Worm (Caenorhabditis elegans) whole organism, L1 larva: ENCODE data around the gene glb-30.

ENCODE experiments used
- C04F5.9 ChIP-seq: sonication (generic microtip); optimal IDR thresholded peaks from 2 replicates; lab custom pipeline; 2016; ENCODE audit warnings: missing genetic modification characterization, missing compliant biosample characterization
- C16A3.4 ChIP-seq: fragments of 150-350 bp; optimal IDR thresholded peaks from 2 replicates; lab custom pipeline; 2014; ENCODE audit warnings: missing biosample characterization, missing genetic modification characterization
- C34B4.2 ChIP-seq: sonication (generic microtip); optimal IDR thresholded peaks from 2 replicates; lab custom pipeline; 2017; ENCODE audit warnings: mild to moderate bottlenecking, missing genetic modification characterization, missing compliant biosample characterization
- F16B12.6 ChIP-seq: fragments of 150-350 bp; optimal IDR thresholded peaks from 2 replicates; lab custom pipeline; 2014; ENCODE audit warnings: missing biosample characterization, missing genetic modification characterization
- alr-1 ChIP-seq: fragments of 200-800 bp; sonication (Bioruptor generic); optimal IDR thresholded peaks from 2 replicates; lab custom pipeline; 2018; ENCODE audit warnings: borderline replicate concordance, mild to moderate bottlenecking, missing genetic modification characterization, missing compliant biosample characterization
- ceh-82 ChIP-seq, 3 experiments: fragments of 150-350 bp in 1 of 3; sonication (generic microtip) in 2 of 3; optimal IDR thresholded peaks; 2 replicates each; lab custom pipeline; 2014 to 2017; ENCODE audit warnings: missing biosample characterization in 3 of 3, missing genetic modification characterization in 3 of 3
- ceh-90 ChIP-seq: sonication (generic microtip); optimal IDR thresholded peaks from 2 replicates; lab custom pipeline; 2016; ENCODE audit warnings: missing genetic modification characterization, missing compliant biosample characterization
- dpl-1 ChIP-seq, 3 experiments: fragments of 150-350 bp in 2 of 3; sonication (generic microtip) in 1 of 3; optimal IDR thresholded peaks; 2 replicates each; lab custom pipeline; 2014 to 2017; ENCODE audit warnings: missing biosample characterization in 3 of 3, missing genetic modification characterization in 3 of 3, missing genetic modification reagents in 3 of 3
- dsc-1 ChIP-seq: sonication (generic microtip); optimal IDR thresholded peaks from 2 replicates; lab custom pipeline; 2016; ENCODE audit warnings: mild to moderate bottlenecking, missing genetic modification characterization, missing compliant biosample characterization
- efl-1 ChIP-seq, 4 experiments: fragments of 150-350 bp; optimal IDR thresholded peaks in 3 of 4; peaks in 1 of 4; 1 replicate in 1 of 4; 2 replicates in 3 of 4; lab custom pipeline; 2014; ENCODE audit warnings: missing biosample characterization in 2 of 4, missing genetic modification characterization in 2 of 4, missing genetic modification reagents in 2 of 4
- efl-3 ChIP-seq: fragments of 200-800 bp; sonication (Bioruptor generic); optimal IDR thresholded peaks from 2 replicates; lab custom pipeline; 2018; ENCODE audit warnings: mild to moderate bottlenecking, missing genetic modification characterization, missing compliant biosample characterization
- fos-1 ChIP-seq: fragments of 150-350 bp; optimal IDR thresholded peaks from 2 replicates; lab custom pipeline; 2014; ENCODE audit warnings: missing biosample characterization, missing genetic modification characterization
- hlh-4 ChIP-seq: sonication (generic microtip); optimal IDR thresholded peaks from 2 replicates; lab custom pipeline; 2016; ENCODE audit warnings: mild to moderate bottlenecking, missing genetic modification characterization, missing compliant biosample characterization
- hpl-2 ChIP-seq: fragments of 150-350 bp; optimal IDR thresholded peaks from 2 replicates; lab custom pipeline; 2014; ENCODE audit warnings: missing biosample characterization, missing genetic modification reagents, missing genetic modification characterization
- irx-1 ChIP-seq: sonication (generic microtip); optimal IDR thresholded peaks from 2 replicates; lab custom pipeline; 2016; ENCODE audit warnings: missing genetic modification characterization, missing compliant biosample characterization
- isw-1 ChIP-seq: fragments of 200-800 bp; sonication (Bioruptor generic); IDR thresholded peaks from 2 replicates; pipeline ENCODE4 v1.3.6; 2022; ENCODE audit warnings: missing genetic modification characterization, missing compliant biosample characterization
- jun-1 ChIP-seq: fragments of 150-350 bp; optimal IDR thresholded peaks from 2 replicates; lab custom pipeline; 2014; ENCODE audit warnings: missing biosample characterization, missing genetic modification reagents, missing genetic modification characterization
- lin-35 ChIP-seq, 2 experiments: fragments of 150-350 bp; optimal IDR thresholded peaks; 2 replicates each; lab custom pipeline; 2014; ENCODE audit warnings: missing biosample characterization in 2 of 2, missing genetic modification characterization in 2 of 2, missing genetic modification reagents in 2 of 2
- mab-9 ChIP-seq: fragments of 200-800 bp; sonication (Bioruptor generic); IDR thresholded peaks from 2 replicates; pipeline ENCODE4 v1.3.6; 2022; ENCODE audit warnings: missing genetic modification reagents, missing genetic modification characterization, missing compliant biosample characterization
- mep-1 ChIP-seq: fragments of 150-350 bp; optimal IDR thresholded peaks from 2 replicates; lab custom pipeline; 2014; ENCODE audit warnings: missing biosample characterization, missing genetic modification characterization
- nhr-20 ChIP-seq: sonication (generic microtip); optimal IDR thresholded peaks from 2 replicates; lab custom pipeline; 2016; ENCODE audit warnings: mild to moderate bottlenecking, missing genetic modification characterization, missing compliant biosample characterization
- nhr-237 ChIP-seq: fragments of 150-350 bp; optimal IDR thresholded peaks from 2 replicates; lab custom pipeline; 2014; ENCODE audit warnings: missing biosample characterization, missing genetic modification characterization
- nhr-28 ChIP-seq: fragments of 150-350 bp; optimal IDR thresholded peaks from 2 replicates; lab custom pipeline; 2014; ENCODE audit warnings: missing biosample characterization, missing genetic modification characterization
- nhr-47 ChIP-seq: sonication (generic microtip); optimal IDR thresholded peaks from 2 replicates; lab custom pipeline; 2016; ENCODE audit warnings: mild to moderate bottlenecking, missing genetic modification characterization, moderate library complexity, missing compliant biosample characterization
- nhr-85 ChIP-seq: sonication (generic microtip); peaks from one replicate; lab custom pipeline; 2016; ENCODE audit warnings: missing genetic modification characterization, inconsistent platforms, missing compliant biosample characterization
- nhr-90 ChIP-seq: sonication (generic microtip); optimal IDR thresholded peaks from 2 replicates; lab custom pipeline; 2016; ENCODE audit warnings: mild to moderate bottlenecking, missing genetic modification characterization, missing compliant biosample characterization; ENCODE audit not compliant: poor library complexity
- pag-3 ChIP-seq: sonication (generic microtip); optimal IDR thresholded peaks from 2 replicates; lab custom pipeline; 2017; ENCODE audit warnings: missing genetic modification characterization, mild to moderate bottlenecking, missing compliant biosample characterization, antibody characterized with exemption, borderline replicate concordance; ENCODE audit not compliant: insufficient read depth
- pqm-1 ChIP-seq: sonication (generic microtip); optimal IDR thresholded peaks from 3 replicates; lab custom pipeline; 2017; ENCODE audit warnings: missing biosample characterization, missing genetic modification characterization
- rnt-1 ChIP-seq: sonication (generic microtip); optimal IDR thresholded peaks from 2 replicates; lab custom pipeline; 2016; ENCODE audit warnings: mild to moderate bottlenecking, missing genetic modification characterization, moderate library complexity, missing compliant biosample characterization
- snpc-4 ChIP-seq: fragments of 150-350 bp; optimal IDR thresholded peaks from 2 replicates; lab custom pipeline; 2014; ENCODE audit warnings: missing biosample characterization, missing genetic modification characterization
- sox-4 ChIP-seq: sonication (generic microtip); optimal IDR thresholded peaks from 2 replicates; lab custom pipeline; 2016; ENCODE audit warnings: missing genetic modification characterization, missing compliant biosample characterization
- swsn-7 ChIP-seq: sonication (generic microtip); optimal IDR thresholded peaks from 2 replicates; lab custom pipeline; 2016; ENCODE audit warnings: missing genetic modification characterization, missing compliant biosample characterization
- tlp-1 ChIP-seq: fragments of 150-350 bp; optimal IDR thresholded peaks from 2 replicates; lab custom pipeline; 2014; ENCODE audit warnings: missing biosample characterization, missing genetic modification characterization
- unc-130 ChIP-seq: fragments of 150-350 bp; optimal IDR thresholded peaks from 2 replicates; lab custom pipeline; 2017; ENCODE audit warnings: missing biosample characterization, missing genetic modification characterization, inconsistent platforms
- unc-30 ChIP-seq: sonication (generic microtip); optimal IDR thresholded peaks from 2 replicates; lab custom pipeline; 2017; ENCODE audit warnings: missing biosample characterization, missing genetic modification characterization
- unc-86 ChIP-seq: sonication (generic microtip); optimal IDR thresholded peaks from 2 replicates; lab custom pipeline; 2016; ENCODE audit warnings: missing genetic modification characterization, missing compliant biosample characterization
- ztf-11 ChIP-seq, 2 experiments: sonication (generic microtip); optimal IDR thresholded peaks; 2 replicates each; lab custom pipeline; 2016 to 2017; ENCODE audit warnings: missing genetic modification characterization in 2 of 2, missing biosample characterization in 1 of 2, missing compliant biosample characterization in 1 of 2
- ztf-4 ChIP-seq: fragments of 150-350 bp; optimal IDR thresholded peaks from 2 replicates; lab custom pipeline; 2014; ENCODE audit warnings: missing biosample characterization, missing genetic modification characterization

The glb-30 gene

ce11 chrIII:1705331-1705730, 36.9 kb upstream of the glb-30 start:
- TF ChIP-seq fos-1 (tag; lab: Kevin White, UChicago) (no peak), dpl-1 (GFP tag; optimal IDR thresholded peaks at IDR 0.05; lab: Kevin White, UChicago) (peak in 2 of 3 experiments; percentile 34 to 45), rnt-1 (tag; lab: Kevin White, UChicago) (peak; percentile 16), swsn-7 (tag; lab: Kevin White, UChicago) (peak; percentile 29), efl-1 (optimal IDR thresholded peaks at IDR 0.05; lab: Kevin White, UChicago) (peak; percentile 29 to 44), efl-1 (GFP tag; optimal IDR thresholded peaks at IDR 0.05 in 1 of 2; lab: Kevin White, UChicago) (peak; percentile 44 to 74), unc-130 (tag; lab: Kevin White, UChicago) (no peak), lin-35 (GFP tag; optimal IDR thresholded peaks at IDR 0.05; lab: Kevin White, UChicago) (peak in 1 of 2 experiments; percentile 40), F16B12.6 (tag; lab: Kevin White, UChicago) (peak; percentile 84), snpc-4 (tag; lab: Kevin White, UChicago) (no peak), mep-1 (tag; lab: Kevin White, UChicago) (peak; percentile 35), ceh-82 (tag; optimal IDR thresholded peaks at IDR 0.05; lab: Kevin White, UChicago) (peak in 1 of 3 experiments; percentile 11), hlh-4 (tag; lab: Kevin White, UChicago) (no peak), C16A3.4 (peak; percentile 12)

- TF ChIP-seq nhr-90 (tag; lab: Kevin White, UChicago) (no peak), sox-4 (tag; lab: Kevin White, UChicago) (no peak), alr-1 (tag; lab: Kevin White, UChicago) (no peak), efl-3 (GFP tag; lab: Kevin White, UChicago) (no peak), isw-1 (GFP tag; lab: Robert Waterston, UW) (no peak), nhr-237 (tag; lab: Kevin White, UChicago) (no peak), C04F5.9 (tag; lab: Kevin White, UChicago) (no peak), jun-1 (tag; lab: Kevin White, UChicago) (no peak), hpl-2 (GFP tag; lab: Kevin White, UChicago) (no peak), rnt-1 (tag; lab: Kevin White, UChicago) (no peak), ztf-4 (tag; lab: Kevin White, UChicago) (no peak), nhr-47 (tag; lab: Kevin White, UChicago) (no peak)
Measured at ce11 chrIII:1704020-1704419, 35.6 kb upstream of the glb-30 start.

ce11 chrIII:1702337-1702736, 33.9 kb upstream of the glb-30 start, which contains the start of gene spex-3:
Gene spex-3 (minus strand): TSS chrIII:1702437.
- TF ChIP-seq ztf-11 (tag; optimal IDR thresholded peaks at IDR 0.05; lab: Kevin White, UChicago) (no peak), nhr-28 (tag; lab: Kevin White, UChicago) (no peak), nhr-20 (tag; lab: Kevin White, UChicago) (no peak), unc-86 (tag; lab: Kevin White, UChicago) (no peak), ztf-4 (tag; lab: Kevin White, UChicago) (no peak), dsc-1 (no peak), nhr-85 (tag; lab: Kevin White, UChicago) (no peak), snpc-4 (tag; lab: Kevin White, UChicago) (no peak), tlp-1 (tag; lab: Kevin White, UChicago) (no peak), ceh-90 (tag; lab: Kevin White, UChicago) (no peak), pag-3 (tag; lab: Kevin White, UChicago) (no peak), sox-4 (tag; lab: Kevin White, UChicago) (no peak), hpl-2 (GFP tag; lab: Kevin White, UChicago) (no peak), C34B4.2 (tag; lab: Kevin White, UChicago) (no peak), irx-1 (tag; lab: Kevin White, UChicago) (no peak), F16B12.6 (tag; lab: Kevin White, UChicago) (no peak), mab-9 (GFP tag; lab: Robert Waterston, UW) (no peak), dpl-1 (GFP tag; optimal IDR thresholded peaks at IDR 0.05; lab: Kevin White, UChicago) (no peak), pqm-1 (no peak), unc-30 (tag; lab: Kevin White, UChicago) (no peak)
